Worm (Caenorhabditis elegans) whole organism, L2 larva: ENCODE measurements around the gene lgc-19.

Experiments
- C34F6.9 ChIP-seq: fragments of 150-350 bp; optimal IDR thresholded peaks from 2 replicates; lab custom pipeline; 2014; ENCODE audit warnings: missing biosample characterization, missing genetic modification characterization
- F13H6.1 ChIP-seq: sonication (generic microtip); optimal IDR thresholded peaks from 2 replicates; lab custom pipeline; 2016; ENCODE audit warnings: missing genetic modification characterization, missing compliant biosample characterization
- R02D3.7 ChIP-seq: fragments of 150-350 bp; optimal IDR thresholded peaks from 2 replicates; lab custom pipeline; 2014; ENCODE audit warnings: missing biosample characterization, missing genetic modification characterization
- Y55F3AM.14 ChIP-seq: fragments of 200-800 bp; sonication (Bioruptor generic); optimal IDR thresholded peaks from 2 replicates; lab custom pipeline; 2018; ENCODE audit warnings: mild to moderate bottlenecking, missing genetic modification characterization, missing compliant biosample characterization
- ZK546.5 ChIP-seq: sonication (generic microtip); optimal IDR thresholded peaks from 2 replicates; lab custom pipeline; 2017; ENCODE audit warnings: missing biosample characterization, missing genetic modification characterization
- aly-2 ChIP-seq: fragments of 150-350 bp; optimal IDR thresholded peaks from 2 replicates; lab custom pipeline; 2014; ENCODE audit warnings: missing biosample characterization, missing genetic modification characterization
- ama-1 ChIP-seq: fragments of 150-350 bp; optimal IDR thresholded peaks from 2 replicates; lab custom pipeline; 2018; ENCODE audit warnings: inconsistent platforms
- blmp-1 ChIP-seq: sonication (generic microtip); optimal IDR thresholded peaks from 2 replicates; lab custom pipeline; 2017; ENCODE audit warnings: missing genetic modification characterization, mild to moderate bottlenecking, missing compliant biosample characterization, antibody characterized with exemption, moderate library complexity; ENCODE audit not compliant: insufficient read depth
- ceh-82 ChIP-seq: fragments of 150-350 bp; optimal IDR thresholded peaks from 2 replicates; lab custom pipeline; 2014; ENCODE audit warnings: missing biosample characterization, missing genetic modification characterization
- crh-2 ChIP-seq: sonication (generic microtip); optimal IDR thresholded peaks from 2 replicates; lab custom pipeline; 2017; ENCODE audit warnings: missing biosample characterization, missing genetic modification characterization
- elt-1 ChIP-seq: fragments of 150-350 bp; optimal IDR thresholded peaks from 2 replicates; lab custom pipeline; 2014; ENCODE audit warnings: missing biosample characterization, missing genetic modification characterization
- elt-3 ChIP-seq: sonication (generic microtip); optimal IDR thresholded peaks from 2 replicates; lab custom pipeline; 2017; ENCODE audit warnings: missing biosample characterization, missing genetic modification characterization
- fos-1 ChIP-seq: fragments of 150-350 bp; optimal IDR thresholded peaks from 2 replicates; lab custom pipeline; 2014; ENCODE audit warnings: missing biosample characterization, missing genetic modification characterization
- gmeb-1 ChIP-seq: fragments of 150-350 bp; optimal IDR thresholded peaks from 2 replicates; lab custom pipeline; 2014; ENCODE audit warnings: missing biosample characterization, missing genetic modification characterization
- lin-11 ChIP-seq: fragments of 150-350 bp; sonication (generic microtip); optimal IDR thresholded peaks from 2 replicates; lab custom pipeline; 2014; ENCODE audit warnings: missing biosample characterization, missing genetic modification characterization, inconsistent platforms, mixed read lengths
- lin-13 ChIP-seq: fragments of 150-350 bp; optimal IDR thresholded peaks from 2 replicates; lab custom pipeline; 2014; ENCODE audit warnings: missing biosample characterization, missing genetic modification reagents, missing genetic modification characterization
- lin-39 ChIP-seq: fragments of 150-350 bp; optimal IDR thresholded peaks from 2 replicates; lab custom pipeline; 2014; ENCODE audit warnings: missing biosample characterization, missing genetic modification reagents, missing genetic modification characterization
- lsy-2 ChIP-seq, 2 experiments: fragments of 150-350 bp in 1 of 2; sonication (generic microtip) in 1 of 2; optimal IDR thresholded peaks; 2 replicates each; lab custom pipeline; 2014 to 2017; ENCODE audit warnings: missing biosample characterization in 2 of 2, missing genetic modification characterization in 2 of 2
- mab-5 ChIP-seq: fragments of 150-350 bp; optimal IDR thresholded peaks from 2 replicates; lab custom pipeline; 2014; ENCODE audit warnings: missing biosample characterization, missing genetic modification characterization
- mbf-1 ChIP-seq: sonication (generic microtip); optimal IDR thresholded peaks from 2 replicates; lab custom pipeline; 2017; ENCODE audit warnings: missing biosample characterization, missing genetic modification characterization
- mdl-1 ChIP-seq, 2 experiments: fragments of 150-350 bp in 1 of 2; sonication (generic microtip) in 1 of 2; optimal IDR thresholded peaks; 2 replicates each; lab custom pipeline; 2017; ENCODE audit warnings: missing biosample characterization in 2 of 2, missing genetic modification characterization in 2 of 2
- nhr-10 ChIP-seq: sonication (generic microtip); optimal IDR thresholded peaks from 2 replicates; lab custom pipeline; 2017; ENCODE audit warnings: missing biosample characterization, missing genetic modification characterization
- nhr-11 ChIP-seq: fragments of 150-350 bp; optimal IDR thresholded peaks from 2 replicates; lab custom pipeline; 2014; ENCODE audit warnings: missing biosample characterization, missing genetic modification characterization
- nhr-12 ChIP-seq: fragments of 150-350 bp; optimal IDR thresholded peaks from 2 replicates; lab custom pipeline; 2014; ENCODE audit warnings: missing biosample characterization, missing genetic modification characterization
- nhr-23 ChIP-seq: fragments of 150-350 bp; optimal IDR thresholded peaks from 2 replicates; lab custom pipeline; 2014; ENCODE audit warnings: missing biosample characterization, missing genetic modification reagents, missing genetic modification characterization
- nhr-237 ChIP-seq: fragments of 150-350 bp; optimal IDR thresholded peaks from 2 replicates; lab custom pipeline; 2014; ENCODE audit warnings: missing biosample characterization, missing genetic modification characterization
- nhr-25 ChIP-seq: fragments of 150-350 bp; sonication (generic microtip); optimal IDR thresholded peaks from 3 replicates; lab custom pipeline; 2014; ENCODE audit warnings: missing biosample characterization, missing genetic modification characterization
- nhr-77 ChIP-seq: fragments of 150-350 bp; optimal IDR thresholded peaks from 2 replicates; lab custom pipeline; 2014; ENCODE audit warnings: missing biosample characterization, missing genetic modification characterization
- peb-1 ChIP-seq: fragments of 150-350 bp; optimal IDR thresholded peaks from 2 replicates; lab custom pipeline; 2014; ENCODE audit warnings: missing biosample characterization, missing genetic modification characterization
- sem-4 ChIP-seq: fragments of 150-350 bp; optimal IDR thresholded peaks from 2 replicates; lab custom pipeline; 2014; ENCODE audit warnings: missing biosample characterization, missing genetic modification reagents, missing genetic modification characterization
- skn-1 ChIP-seq: sonication (generic microtip); optimal IDR thresholded peaks from 2 replicates; lab custom pipeline; 2017; ENCODE audit warnings: missing biosample characterization, missing genetic modification characterization
- sma-3 ChIP-seq: sonication (generic microtip); optimal IDR thresholded peaks from 2 replicates; lab custom pipeline; 2016; ENCODE audit warnings: missing genetic modification reagents, missing genetic modification characterization, missing compliant biosample characterization
- snpc-4 ChIP-seq: fragments of 150-350 bp; optimal IDR thresholded peaks from 2 replicates; lab custom pipeline; 2014; ENCODE audit warnings: missing biosample characterization, missing genetic modification characterization
- unc-39 ChIP-seq: fragments of 150-350 bp; optimal IDR thresholded peaks from 2 replicates; lab custom pipeline; 2014; ENCODE audit warnings: missing biosample characterization, missing genetic modification characterization
- unc-55 ChIP-seq: fragments of 150-350 bp; sonication (generic microtip); optimal IDR thresholded peaks from 3 replicates; lab custom pipeline; 2014; ENCODE audit warnings: missing biosample characterization, missing genetic modification reagents, missing genetic modification characterization
- unc-62 ChIP-seq: fragments of 150-350 bp; optimal IDR thresholded peaks from 2 replicates; lab custom pipeline; 2014; ENCODE audit warnings: missing biosample characterization, missing genetic modification reagents, missing genetic modification characterization
- ztf-11 ChIP-seq: sonication (generic microtip); optimal IDR thresholded peaks from 2 replicates; lab custom pipeline; 2017; ENCODE audit warnings: missing biosample characterization, missing genetic modification characterization
- ztf-4 ChIP-seq: fragments of 150-350 bp; optimal IDR thresholded peaks from 2 replicates; lab custom pipeline; 2014; ENCODE audit warnings: missing biosample characterization, missing genetic modification characterization

The lgc-19 gene

ce11 chrIV:15994505-15994904 is 32.0 kb upstream of the lgc-19 start, which contains the start of gene Y105C5B.20:
TSS of gene Y105C5B.20 (minus strand) at chrIV:15994605.
- TF ChIP-seq ztf-11 (tag; lab: Kevin White, UChicago), result no peak
- no peak for TF ChIP-seq elt-3 (tag; lab: Kevin White, UChicago)
- no peak for TF ChIP-seq mdl-1 (tag; optimal IDR thresholded peaks at IDR 0.05; lab: Kevin White, UChicago)
- no peak for TF ChIP-seq mab-5 (tag; lab: Kevin White, UChicago)
- TF ChIP-seq F13H6.1 (tag; lab: Kevin White, UChicago), result no peak
- no peak for TF ChIP-seq lsy-2 (tag; optimal IDR thresholded peaks at IDR 0.05; lab: Kevin White, UChicago)
- TF ChIP-seq skn-1 (tag; lab: Kevin White, UChicago), result no peak
- TF ChIP-seq nhr-237 (tag; lab: Kevin White, UChicago), result no peak
- TF ChIP-seq nhr-10, result no peak
- no peak for TF ChIP-seq aly-2
- no peak for TF ChIP-seq nhr-25 (tag; lab: Kevin White, UChicago)
- no peak for TF ChIP-seq lin-11 (tag; lab: Kevin White, UChicago)
- TF ChIP-seq unc-39, result no peak
- no peak for TF ChIP-seq R02D3.7 (tag; lab: Kevin White, UChicago)
- no peak for TF ChIP-seq nhr-12 (tag; lab: Kevin White, UChicago)
- no peak for TF ChIP-seq mbf-1 (tag; lab: Kevin White, UChicago)

ce11 chrIV:15991416-15991815 is 28.9 kb upstream of the lgc-19 start:
- TF ChIP-seq skn-1 (tag; lab: Kevin White, UChicago) (no peak), fos-1 (tag; lab: Kevin White, UChicago) (no peak), ZK546.5 (no peak), gmeb-1 (no peak), ama-1 (no peak), unc-39 (no peak), sma-3 (no peak), lsy-2 (tag; optimal IDR thresholded peaks at IDR 0.05; lab: Kevin White, UChicago) (no peak), aly-2 (no peak), snpc-4 (no peak), C34F6.9 (no peak), elt-3 (tag; lab: Kevin White, UChicago) (no peak), nhr-23 (tag; lab: Kevin White, UChicago) (no peak), mbf-1 (tag; lab: Kevin White, UChicago) (no peak), ztf-11 (tag; lab: Kevin White, UChicago) (no peak), sem-4 (no peak), ceh-82 (tag; lab: Kevin White, UChicago) (no peak), ztf-4 (tag; lab: Kevin White, UChicago) (no peak), elt-1 (no peak)
- TF ChIP-seq, all 48 proteins: peak for 0

- TF ChIP-seq nhr-237 (tag; lab: Kevin White, UChicago) (no peak), nhr-10 (no peak), F13H6.1 (tag; lab: Kevin White, UChicago) (peak; percentile 40), nhr-11 (tag; lab: Kevin White, UChicago) (no peak), unc-55 (GFP tag; lab: Kevin White, UChicago) (peak; percentile 73), lin-11 (tag; lab: Kevin White, UChicago) (peak; percentile 19), C34F6.9 (peak; percentile 72), unc-62 (no peak), crh-2 (tag; lab: Kevin White, UChicago) (peak; percentile 42), lin-13 (GFP tag; lab: Kevin White, UChicago) (peak; percentile 50)
These were observed 21.6 kb upstream of the lgc-19 start, which contains the start of gene Y105C5B.19 for ce11 chrIV:15983920-15984631. TSS of gene Y105C5B.19 (minus strand) at chrIV:15983970.

ce11 chrIV:15964307-15964706 is 1.8 kb upstream of the lgc-19 start, which contains the start of gene Y105C5B.18:
TSS of gene Y105C5B.18 (plus strand) at chrIV:15964607.
- TF ChIP-seq C34F6.9 (no peak), mab-5 (tag; lab: Kevin White, UChicago) (no peak)

- TF ChIP-seq nhr-77 (tag; lab: Kevin White, UChicago) (no peak), lin-13 (GFP tag; lab: Kevin White, UChicago) (no peak), ama-1 (no peak), mab-5 (tag; lab: Kevin White, UChicago) (no peak), unc-39 (no peak), R02D3.7 (tag; lab: Kevin White, UChicago) (no peak), fos-1 (tag; lab: Kevin White, UChicago) (no peak), lin-11 (tag; lab: Kevin White, UChicago) (no peak), lin-39 (tag; lab: Kevin White, UChicago) (no peak), nhr-11 (tag; lab: Kevin White, UChicago) (no peak), nhr-10 (no peak), elt-3 (tag; lab: Kevin White, UChicago) (no peak), skn-1 (tag; lab: Kevin White, UChicago) (no peak), peb-1 (tag; lab: Kevin White, UChicago) (no peak), F13H6.1 (tag; lab: Kevin White, UChicago) (no peak), gmeb-1 (no peak), Y55F3AM.14 (no peak), blmp-1 (tag; lab: Kevin White, UChicago) (no peak), sma-3 (no peak), unc-55 (GFP tag; lab: Kevin White, UChicago) (no peak)
These were observed 289 bp upstream of the lgc-19 start, which contains the start of gene Y105C5B.17 for ce11 chrIV:15962801-15963200. TSS of gene Y105C5B.17 (plus strand) at chrIV:15963101.
